Fruit fly (Drosophila melanogaster) whole organism, embryonic: ENCODE measurements around the gene Eig71Eg.
A peak's percentile ranks its signal among the peaks of the same experiment; 100 is the strongest.

ENCODE experiments used
- Awh ChIP-seq: fragments of 200-800 bp; sonication (Bioruptor generic); IDR thresholded peaks from 2 replicates; pipeline ENCODE4, ENCODE4 v1.3.6; 2022; ENCODE audit warnings: missing biosample characterization, missing genetic modification characterization
- BtbVII ChIP-seq: fragments of 200-800 bp; sonication (Bioruptor generic); optimal IDR thresholded peaks from 3 replicates; lab custom pipeline; 2017; ENCODE audit warnings: missing biosample characterization, mild to moderate bottlenecking, missing genetic modification characterization
- CG10321 ChIP-seq: fragments of 200-800 bp; sonication (Bioruptor generic); IDR thresholded peaks from 2 replicates; pipeline ENCODE4 v1.3.6; 2022; ENCODE audit warnings: missing biosample characterization, missing genetic modification characterization
- CG10366 ChIP-seq: fragments of 200-800 bp; sonication (Bioruptor generic); IDR thresholded peaks from 2 replicates; pipeline ENCODE4 v1.3.6; 2022; ENCODE audit warnings: missing biosample characterization, missing genetic modification characterization
- CG10462 ChIP-seq: fragments of 200-800 bp; sonication (Bioruptor generic); optimal IDR thresholded peaks from 2 replicates; lab custom pipeline; 2016; ENCODE audit warnings: missing biosample characterization, missing genetic modification characterization
- CG11695 ChIP-seq: fragments of 200-800 bp; sonication (Bioruptor generic); IDR thresholded peaks from 3 replicates; pipeline ENCODE4 v1.3.6; 2022; ENCODE audit warnings: missing biosample characterization, missing genetic modification characterization
- CG12071 ChIP-seq: fragments of 200-800 bp; sonication (Bioruptor generic); optimal IDR thresholded peaks from 3 replicates; lab custom pipeline; 2018; ENCODE audit warnings: missing biosample characterization, mild to moderate bottlenecking, missing genetic modification characterization
- CG12769 ChIP-seq: fragments of 200-800 bp; sonication (Bioruptor generic); optimal IDR thresholded peaks from 2 replicates; lab custom pipeline; 2019; ENCODE audit warnings: missing biosample characterization, mild to moderate bottlenecking, missing genetic modification characterization, moderate library complexity
- CG14050 ChIP-seq: fragments of 200-800 bp; sonication (Bioruptor generic); IDR thresholded peaks from 3 replicates; pipeline ENCODE4 v1.3.6; 2022; ENCODE audit warnings: missing biosample characterization, missing genetic modification characterization
- CG14860 ChIP-seq: fragments of 200-800 bp; sonication (Bioruptor generic); IDR thresholded peaks from 3 replicates; pipeline ENCODE4 v1.3.6; 2022; ENCODE audit warnings: missing biosample characterization, missing genetic modification characterization; ENCODE audit not compliant: partially characterized antibody
- CG14965 ChIP-seq: fragments of 200-800 bp; sonication (Bioruptor generic); optimal IDR thresholded peaks from 2 replicates; lab custom pipeline; 2016; ENCODE audit warnings: missing biosample characterization, missing genetic modification characterization, borderline replicate concordance
- CG15073 ChIP-seq: fragments of 200-800 bp; sonication (Bioruptor generic); optimal IDR thresholded peaks from 2 replicates; lab custom pipeline; 2016; ENCODE audit warnings: missing biosample characterization, missing genetic modification characterization
- CG17186 ChIP-seq: fragments of 200-800 bp; sonication (Bioruptor generic); optimal IDR thresholded peaks from 3 replicates; lab custom pipeline; 2017; ENCODE audit warnings: missing biosample characterization, missing genetic modification reagents, missing genetic modification characterization
- CG17385 ChIP-seq: fragments of 200-800 bp; sonication (Bioruptor generic); optimal IDR thresholded peaks from 3 replicates; lab custom pipeline; 2018; ENCODE audit warnings: missing biosample characterization, mild to moderate bottlenecking, missing genetic modification characterization
- CG17612 ChIP-seq: fragments of 200-800 bp; sonication (Bioruptor generic); IDR thresholded peaks from 2 replicates; pipeline ENCODE4 v1.3.6; 2022; ENCODE audit warnings: missing biosample characterization, missing genetic modification characterization
- CG2199 ChIP-seq: fragments of 200-800 bp; sonication (Bioruptor generic); IDR thresholded peaks from 3 replicates; pipeline ENCODE4 v1.3.6; 2022; ENCODE audit warnings: missing biosample characterization, missing genetic modification characterization
- CG32532 ChIP-seq: fragments of 200-800 bp; sonication (Bioruptor generic); IDR thresholded peaks from 2 replicates; pipeline ENCODE4 v1.3.6; 2022; ENCODE audit warnings: missing biosample characterization, missing genetic modification characterization
- CG33557 ChIP-seq: fragments of 200-800 bp; sonication (Bioruptor generic); optimal IDR thresholded peaks from 2 replicates; lab custom pipeline; 2019; ENCODE audit warnings: missing biosample characterization, mild to moderate bottlenecking, missing genetic modification characterization, moderate library complexity
- CG34376 ChIP-seq: fragments of 200-800 bp; sonication (Bioruptor generic); optimal IDR thresholded peaks from 2 replicates; lab custom pipeline; 2018; ENCODE audit warnings: missing biosample characterization, mild to moderate bottlenecking, missing genetic modification characterization
- CG4404 ChIP-seq: fragments of 200-800 bp; sonication (Bioruptor generic); IDR thresholded peaks from 2 replicates; pipeline ENCODE4 v1.3.6; 2022; ENCODE audit warnings: missing biosample characterization, missing genetic modification characterization
- CG6854 ChIP-seq: fragments of 200-800 bp; sonication (Bioruptor generic); optimal IDR thresholded peaks from 3 replicates; lab custom pipeline; 2017; ENCODE audit warnings: missing biosample characterization, mild to moderate bottlenecking, missing genetic modification characterization
- CG8924 ChIP-seq: fragments of 200-800 bp; optimal IDR thresholded peaks from 3 replicates; lab custom pipeline; 2019; ENCODE audit warnings: missing biosample characterization, mild to moderate bottlenecking, missing genetic modification characterization, moderate library complexity
- CG9609 ChIP-seq: fragments of 200-800 bp; sonication (Bioruptor generic); optimal IDR thresholded peaks from 3 replicates; lab custom pipeline; 2016; ENCODE audit warnings: missing biosample characterization, missing genetic modification characterization
- CkIIα-i1 ChIP-seq: fragments of 200-800 bp; sonication (Bioruptor generic); IDR thresholded peaks from 2 replicates; pipeline ENCODE4 v1.3.6; 2022; ENCODE audit warnings: missing biosample characterization, missing genetic modification characterization
- CrebB ChIP-seq: fragments of 200-800 bp; sonication (Bioruptor generic); optimal IDR thresholded peaks from 3 replicates; lab custom pipeline; 2018; ENCODE audit warnings: missing biosample characterization, mild to moderate bottlenecking, missing genetic modification characterization
- Dfd ChIP-seq, 2 experiments: fragments of >200 bp; optimal IDR thresholded peaks; 2 replicates each; lab custom pipeline; 2017; ENCODE audit warnings: missing biosample characterization in 2 of 2, missing genetic modification characterization in 2 of 2
- Elba2 ChIP-seq: fragments of 200-800 bp; sonication (Bioruptor generic); optimal IDR thresholded peaks from 3 replicates; lab custom pipeline; 2016; ENCODE audit warnings: missing biosample characterization, missing genetic modification characterization
- Kr ChIP-seq: fragments of 200-800 bp; sonication (Bioruptor generic); optimal IDR thresholded peaks from 2 replicates; lab custom pipeline; 2017; ENCODE audit warnings: missing biosample characterization, mild to moderate bottlenecking, missing genetic modification characterization
- NC2α ChIP-seq: fragments of 200-800 bp; sonication (Bioruptor generic); optimal IDR thresholded peaks from 2 replicates; lab custom pipeline; 2016; ENCODE audit warnings: missing biosample characterization, missing genetic modification characterization
- NfI ChIP-seq: fragments of 200-800 bp; sonication (Bioruptor generic); optimal IDR thresholded peaks from 3 replicates; lab custom pipeline; 2018; ENCODE audit warnings: missing biosample characterization, mild to moderate bottlenecking, missing genetic modification characterization, moderate library complexity
- Oli ChIP-seq: fragments of 200-800 bp; sonication (Bioruptor generic); optimal IDR thresholded peaks from 2 replicates; lab custom pipeline; 2018; ENCODE audit warnings: missing biosample characterization, mild to moderate bottlenecking, missing genetic modification characterization, moderate library complexity
- az2 ChIP-seq: fragments of 200-800 bp; sonication (Bioruptor generic); optimal IDR thresholded peaks from 3 replicates; lab custom pipeline; 2016; ENCODE audit warnings: missing biosample characterization, missing genetic modification characterization
- bab2 ChIP-seq: fragments of 200-800 bp; sonication (Bioruptor generic); optimal IDR thresholded peaks from 2 replicates; lab custom pipeline; 2016; ENCODE audit warnings: missing biosample characterization, missing genetic modification characterization
- br ChIP-seq: fragments of >200 bp; optimal IDR thresholded peaks from 2 replicates; lab custom pipeline; 2017
- eve ChIP-seq, 2 experiments: fragments of >200 bp; optimal IDR thresholded peaks; 2 replicates each; lab custom pipeline; 2017; ENCODE audit warnings: missing biosample characterization in 2 of 2, missing genetic modification characterization in 2 of 2
- ewg ChIP-seq: fragments of 200-800 bp; sonication (Bioruptor generic); optimal IDR thresholded peaks from 3 replicates; lab custom pipeline; 2017; ENCODE audit warnings: mild to moderate bottlenecking, missing biosample characterization, missing genetic modification reagents, missing genetic modification characterization
- fd64A ChIP-seq: fragments of 200-800 bp; sonication (Bioruptor generic); optimal IDR thresholded peaks from 3 replicates; lab custom pipeline; 2018; ENCODE audit warnings: missing biosample characterization, mild to moderate bottlenecking, missing genetic modification characterization
- gcm2 ChIP-seq: fragments of 200-800 bp; sonication (Bioruptor generic); optimal IDR thresholded peaks from 2 replicates; lab custom pipeline; 2016; ENCODE audit warnings: missing biosample characterization, missing genetic modification characterization
- grn ChIP-seq: fragments of 200-800 bp; sonication (Bioruptor generic); optimal IDR thresholded peaks from 3 replicates; lab custom pipeline; 2017; ENCODE audit warnings: missing biosample characterization, missing genetic modification characterization
- ham ChIP-seq: fragments of 200-800 bp; sonication (Bioruptor generic); IDR thresholded peaks from 2 replicates; pipeline ENCODE4 v1.3.6; 2022; ENCODE audit warnings: missing biosample characterization, missing genetic modification characterization
- jing ChIP-seq: fragments of 200-800 bp; sonication (Bioruptor generic); optimal IDR thresholded peaks from 2 replicates; lab custom pipeline; 2018; ENCODE audit warnings: missing biosample characterization, mild to moderate bottlenecking, missing genetic modification characterization
- jumu ChIP-seq: fragments of 200-800 bp; sonication (Bioruptor generic); optimal IDR thresholded peaks from 3 replicates; lab custom pipeline; 2016; ENCODE audit warnings: missing biosample characterization, missing genetic modification characterization
- nau ChIP-seq: fragments of 200-800 bp; sonication (Bioruptor generic); optimal IDR thresholded peaks from 3 replicates; lab custom pipeline; 2017; ENCODE audit warnings: missing biosample characterization, mild to moderate bottlenecking, missing genetic modification characterization, missing genetic modification reagents
- nmo ChIP-seq: fragments of 200-800 bp; sonication (Bioruptor generic); optimal IDR thresholded peaks from 2 replicates; lab custom pipeline; 2018; ENCODE audit warnings: missing biosample characterization, mild to moderate bottlenecking, missing genetic modification characterization, moderate library complexity
- oc ChIP-seq: fragments of 200-800 bp; sonication (Bioruptor generic); optimal IDR thresholded peaks from 2 replicates; lab custom pipeline; 2018; ENCODE audit warnings: missing biosample characterization, mild to moderate bottlenecking, missing genetic modification characterization, moderate library complexity
- pita ChIP-seq: fragments of 200-800 bp; sonication (Bioruptor generic); optimal IDR thresholded peaks from 2 replicates; lab custom pipeline; 2017; ENCODE audit warnings: missing biosample characterization, mild to moderate bottlenecking, missing genetic modification characterization
- pum ChIP-seq: fragments of 200-800 bp; sonication (Bioruptor generic); optimal IDR thresholded peaks from 2 replicates; lab custom pipeline; 2016; ENCODE audit warnings: missing biosample characterization, missing genetic modification characterization
- row ChIP-seq: fragments of 200-800 bp; sonication (Bioruptor generic); IDR thresholded peaks from 3 replicates; pipeline ENCODE4 v1.3.6; 2022; ENCODE audit warnings: missing biosample characterization, missing genetic modification characterization
- sens ChIP-seq: fragments of 200-800 bp; sonication (Bioruptor generic); peaks from one replicate; lab custom pipeline; 2016; ENCODE audit warnings: missing biosample characterization, missing genetic modification characterization
- sens-2 ChIP-seq: fragments of 200-800 bp; sonication (Bioruptor generic); IDR thresholded peaks from 2 replicates; pipeline ENCODE4 v1.3.6; 2022; ENCODE audit warnings: missing biosample characterization, missing genetic modification characterization
- sim ChIP-seq: fragments of 200-800 bp; sonication (Bioruptor generic); IDR thresholded peaks from 2 replicates; pipeline ENCODE4 v1.3.6; 2022; ENCODE audit warnings: missing biosample characterization, missing genetic modification characterization
- ssp ChIP-seq: fragments of 200-800 bp; sonication (Bioruptor generic); IDR thresholded peaks from 2 replicates; pipeline ENCODE4 v1.3.6; 2022; ENCODE audit warnings: missing biosample characterization, missing genetic modification characterization
- vnd ChIP-seq: fragments of 200-800 bp; sonication (Bioruptor generic); IDR thresholded peaks from 3 replicates; pipeline ENCODE4 v1.3.6; 2022; ENCODE audit warnings: missing biosample characterization, missing genetic modification characterization; ENCODE audit not compliant: partially characterized antibody

The Eig71Eg gene

dm6 chr3L:15632653-15633052 is 24.8 kb upstream of the Eig71Eg start:
- TF ChIP-seq az2 (GFP tag; lab: Kevin White, UChicago) = no peak
- TF ChIP-seq CG10321 (GFP tag; lab: Robert Waterston, UW) = no peak
- TF ChIP-seq bab2 (GFP tag; lab: Kevin White, UChicago) = no peak
- no peak for TF ChIP-seq CG4404 (GFP tag; lab: Robert Waterston, UW)
- no peak for TF ChIP-seq CG32532 (GFP tag; lab: Robert Waterston, UW)
- TF ChIP-seq jumu (GFP tag; lab: Kevin White, UChicago) = no peak
- TF ChIP-seq fd64A = no peak
- TF ChIP-seq sim (GFP tag; lab: Robert Waterston, UW) = no peak
- peak; percentile 18 for TF ChIP-seq CrebB (tag; lab: Kevin White, UChicago)
- TF ChIP-seq CG17612 (GFP tag; lab: Robert Waterston, UW) = no peak
- TF ChIP-seq CG6854 (GFP tag; lab: Kevin White, UChicago) = peak; percentile 2
- no peak for TF ChIP-seq vnd (GFP tag; lab: Robert Waterston, UW)
- no peak for TF ChIP-seq br (lab: Kevin White, UChicago)
- TF ChIP-seq CG10366 (GFP tag; lab: Robert Waterston, UW) = no peak
- no peak for TF ChIP-seq NC2α (GFP tag; lab: Kevin White, UChicago)
- no peak for TF ChIP-seq ssp (GFP tag; lab: Robert Waterston, UW)
- no peak for TF ChIP-seq CG17186 (GFP tag; lab: Kevin White, UChicago)
- no peak for TF ChIP-seq CG33557 (GFP tag; lab: Kevin White, UChicago)
- no peak for TF ChIP-seq nmo (GFP tag; lab: Kevin White, UChicago)
- no peak for TF ChIP-seq jing
- TF ChIP-seq eve (GFP tag; optimal IDR thresholded peaks at IDR 0.05; lab: Kevin White, UChicago) = no peak
- TF ChIP-seq row (GFP tag; lab: Robert Waterston, UW) = no peak
- no peak for TF ChIP-seq gcm2 (GFP tag; lab: Kevin White, UChicago)
- TF ChIP-seq ham = no peak
- TF ChIP-seq CG14860 (GFP tag; lab: Robert Waterston, UW) = no peak
- TF ChIP-seq Kr (GFP tag; lab: Kevin White, UChicago) = no peak
- TF ChIP-seq CG2199 (GFP tag; lab: Robert Waterston, UW) = no peak
- no peak for TF ChIP-seq ewg (GFP tag; lab: Kevin White, UChicago)
- TF ChIP-seq pum = no peak
- no peak for TF ChIP-seq NfI (GFP tag; lab: Kevin White, UChicago)
- no peak for TF ChIP-seq CG15073 (GFP tag; lab: Kevin White, UChicago)
- no peak for TF ChIP-seq CG17385 (GFP tag; lab: Kevin White, UChicago)
- TF ChIP-seq sens (GFP tag; lab: Kevin White, UChicago) = peak; percentile 65
- TF ChIP-seq CkIIα-i1 (GFP tag; lab: Robert Waterston, UW) = no peak
- peak; percentile 6 for TF ChIP-seq CG34376 (GFP tag; lab: Kevin White, UChicago)
- TF ChIP-seq CG12769 (tag; lab: Kevin White, UChicago) = no peak
- TF ChIP-seq CG10462 (GFP tag; lab: Kevin White, UChicago) = no peak
- no peak for TF ChIP-seq Elba2 (GFP tag; lab: Kevin White, UChicago)
- no peak for TF ChIP-seq CG14050 (GFP tag; lab: Robert Waterston, UW)
- TF ChIP-seq pita (GFP tag; lab: Kevin White, UChicago) = no peak
- TF ChIP-seq oc (tag; lab: Kevin White, UChicago) = no peak
- TF ChIP-seq grn (GFP tag; lab: Kevin White, UChicago) = no peak
- TF ChIP-seq Oli = no peak
- no peak for TF ChIP-seq sens-2 (GFP tag; lab: Robert Waterston, UW)
- TF ChIP-seq Awh (GFP tag; lab: Robert Waterston, UW) = no peak
- peak; percentile 0 for TF ChIP-seq CG12071 (GFP tag; lab: Kevin White, UChicago)
- no peak for TF ChIP-seq nau (GFP tag; lab: Kevin White, UChicago)
- no peak for TF ChIP-seq CG11695 (GFP tag; lab: Robert Waterston, UW)
- no peak for TF ChIP-seq CG9609 (GFP tag; lab: Kevin White, UChicago)
- no peak for TF ChIP-seq Dfd (GFP tag; optimal IDR thresholded peaks at IDR 0.05; lab: Kevin White, UChicago)
- TF ChIP-seq CG8924 (tag; lab: Kevin White, UChicago) = no peak
- TF ChIP-seq CG14965 (GFP tag; lab: Kevin White, UChicago) = no peak
- TF ChIP-seq BtbVII (GFP tag; lab: Kevin White, UChicago) = peak; percentile 21
